Worm (Caenorhabditis elegans) whole organism, L2 larva: ENCODE measurements around the gene ins-37.

Source experiments
- C34F6.9 ChIP-seq: fragments of 150-350 bp; optimal IDR thresholded peaks from 2 replicates; lab custom pipeline; 2014; ENCODE audit warnings: missing biosample characterization, missing genetic modification characterization
- F13H6.1 ChIP-seq: sonication (generic microtip); optimal IDR thresholded peaks from 2 replicates; lab custom pipeline; 2016; ENCODE audit warnings: missing genetic modification characterization, missing compliant biosample characterization
- R02D3.7 ChIP-seq: fragments of 150-350 bp; optimal IDR thresholded peaks from 2 replicates; lab custom pipeline; 2014; ENCODE audit warnings: missing biosample characterization, missing genetic modification characterization
- ZK546.5 ChIP-seq: sonication (generic microtip); optimal IDR thresholded peaks from 2 replicates; lab custom pipeline; 2017; ENCODE audit warnings: missing biosample characterization, missing genetic modification characterization
- alr-1 ChIP-seq: fragments of 150-350 bp; optimal IDR thresholded peaks from 2 replicates; lab custom pipeline; 2014; ENCODE audit warnings: missing biosample characterization, missing genetic modification characterization
- aly-2 ChIP-seq: fragments of 150-350 bp; optimal IDR thresholded peaks from 2 replicates; lab custom pipeline; 2014; ENCODE audit warnings: missing biosample characterization, missing genetic modification characterization
- ama-1 ChIP-seq: fragments of 150-350 bp; optimal IDR thresholded peaks from 2 replicates; lab custom pipeline; 2018; ENCODE audit warnings: inconsistent platforms
- ceh-82 ChIP-seq: fragments of 150-350 bp; optimal IDR thresholded peaks from 2 replicates; lab custom pipeline; 2014; ENCODE audit warnings: missing biosample characterization, missing genetic modification characterization
- crh-2 ChIP-seq: sonication (generic microtip); optimal IDR thresholded peaks from 2 replicates; lab custom pipeline; 2017; ENCODE audit warnings: missing biosample characterization, missing genetic modification characterization
- dmd-4 ChIP-seq: sonication (generic microtip); optimal IDR thresholded peaks from 2 replicates; lab custom pipeline; 2017; ENCODE audit warnings: missing biosample characterization, missing genetic modification characterization
- gmeb-1 ChIP-seq: fragments of 150-350 bp; optimal IDR thresholded peaks from 2 replicates; lab custom pipeline; 2014; ENCODE audit warnings: missing biosample characterization, missing genetic modification characterization
- lin-11 ChIP-seq: fragments of 150-350 bp; sonication (generic microtip); optimal IDR thresholded peaks from 2 replicates; lab custom pipeline; 2014; ENCODE audit warnings: missing biosample characterization, missing genetic modification characterization, inconsistent platforms, mixed read lengths
- lin-13 ChIP-seq: fragments of 150-350 bp; optimal IDR thresholded peaks from 2 replicates; lab custom pipeline; 2014; ENCODE audit warnings: missing biosample characterization, missing genetic modification reagents, missing genetic modification characterization
- lin-39 ChIP-seq: fragments of 150-350 bp; optimal IDR thresholded peaks from 2 replicates; lab custom pipeline; 2014; ENCODE audit warnings: missing biosample characterization, missing genetic modification reagents, missing genetic modification characterization
- lsy-2 ChIP-seq, 2 experiments: fragments of 150-350 bp in 1 of 2; sonication (generic microtip) in 1 of 2; optimal IDR thresholded peaks; 2 replicates each; lab custom pipeline; 2014 to 2017; ENCODE audit warnings: missing biosample characterization in 2 of 2, missing genetic modification characterization in 2 of 2
- mdl-1 ChIP-seq, 2 experiments: fragments of 150-350 bp in 1 of 2; sonication (generic microtip) in 1 of 2; optimal IDR thresholded peaks; 2 replicates each; lab custom pipeline; 2017; ENCODE audit warnings: missing biosample characterization in 2 of 2, missing genetic modification characterization in 2 of 2
- nhr-10 ChIP-seq: sonication (generic microtip); optimal IDR thresholded peaks from 2 replicates; lab custom pipeline; 2017; ENCODE audit warnings: missing biosample characterization, missing genetic modification characterization
- nhr-12 ChIP-seq: fragments of 150-350 bp; optimal IDR thresholded peaks from 2 replicates; lab custom pipeline; 2014; ENCODE audit warnings: missing biosample characterization, missing genetic modification characterization
- nhr-21 ChIP-seq: fragments of 150-350 bp; optimal IDR thresholded peaks from 2 replicates; lab custom pipeline; 2014; ENCODE audit warnings: missing biosample characterization, missing genetic modification characterization
- nhr-23 ChIP-seq: fragments of 150-350 bp; optimal IDR thresholded peaks from 2 replicates; lab custom pipeline; 2014; ENCODE audit warnings: missing biosample characterization, missing genetic modification reagents, missing genetic modification characterization
- nhr-77 ChIP-seq: fragments of 150-350 bp; optimal IDR thresholded peaks from 2 replicates; lab custom pipeline; 2014; ENCODE audit warnings: missing biosample characterization, missing genetic modification characterization
- skn-1 ChIP-seq: sonication (generic microtip); optimal IDR thresholded peaks from 2 replicates; lab custom pipeline; 2017; ENCODE audit warnings: missing biosample characterization, missing genetic modification characterization
- sma-3 ChIP-seq: sonication (generic microtip); optimal IDR thresholded peaks from 2 replicates; lab custom pipeline; 2016; ENCODE audit warnings: missing genetic modification reagents, missing genetic modification characterization, missing compliant biosample characterization
- sma-9 ChIP-seq, 2 experiments: fragments of 150-350 bp in 1 of 2; sonication (generic microtip) in 1 of 2; optimal IDR thresholded peaks; 2 replicates each; lab custom pipeline; 2014 to 2016; ENCODE audit warnings: missing genetic modification characterization in 2 of 2, mild to moderate bottlenecking in 1 of 2, missing biosample characterization in 1 of 2, missing compliant biosample characterization in 1 of 2, missing genetic modification reagents in 1 of 2, moderate library complexity in 1 of 2
- snpc-4 ChIP-seq: fragments of 150-350 bp; optimal IDR thresholded peaks from 2 replicates; lab custom pipeline; 2014; ENCODE audit warnings: missing biosample characterization, missing genetic modification characterization
- unc-39 ChIP-seq: fragments of 150-350 bp; optimal IDR thresholded peaks from 2 replicates; lab custom pipeline; 2014; ENCODE audit warnings: missing biosample characterization, missing genetic modification characterization
- unc-62 ChIP-seq: fragments of 150-350 bp; optimal IDR thresholded peaks from 2 replicates; lab custom pipeline; 2014; ENCODE audit warnings: missing biosample characterization, missing genetic modification reagents, missing genetic modification characterization
- ztf-11 ChIP-seq: sonication (generic microtip); optimal IDR thresholded peaks from 2 replicates; lab custom pipeline; 2017; ENCODE audit warnings: missing biosample characterization, missing genetic modification characterization
- ztf-4 ChIP-seq: fragments of 150-350 bp; optimal IDR thresholded peaks from 2 replicates; lab custom pipeline; 2014; ENCODE audit warnings: missing biosample characterization, missing genetic modification characterization

The ins-37 gene

ce11 chrII:13795160-13795559 is 40.7 kb downstream of the ins-37 start:
- no peak for TF ChIP-seq mdl-1 (tag; optimal IDR thresholded peaks at IDR 0.05; lab: Kevin White, UChicago)
- no peak for TF ChIP-seq nhr-23 (tag; lab: Kevin White, UChicago)

- TF ChIP-seq R02D3.7: no peak
- no peak for TF ChIP-seq ztf-4 (tag; lab: Kevin White, UChicago)
- no peak for TF ChIP-seq dmd-4 (tag; lab: Kevin White, UChicago)
Observed at ce11 chrII:13791570-13792279, 44.2 kb downstream of the ins-37 start, which contains the start of gene ZK131.11. Gene ZK131.11, plus strand, starts transcription at chrII:13792229.

ce11 chrII:13789714-13790113 is 46.2 kb downstream of the ins-37 start:
- TF ChIP-seq ama-1 (lab: Kevin White, UChicago) (no peak), nhr-10 (tag; lab: Kevin White, UChicago) (no peak), lin-13 (no peak), sma-9 (GFP tag; optimal IDR thresholded peaks at IDR 0.05; lab: Kevin White, UChicago) (no peak), sma-9 (tag; optimal IDR thresholded peaks at IDR 0.05; lab: Kevin White, UChicago) (no peak), C34F6.9 (tag; lab: Kevin White, UChicago) (no peak), ceh-82 (tag; lab: Kevin White, UChicago) (no peak)

- TF ChIP-seq skn-1 (tag; lab: Kevin White, UChicago) (no peak), F13H6.1 (peak; percentile 42), snpc-4 (tag; lab: Kevin White, UChicago) (peak; percentile 32)
Observed at ce11 chrII:13788813-13789212, 47.1 kb downstream of the ins-37 start.

ce11 chrII:13786899-13787298 is 49.0 kb downstream of the ins-37 start:
- TF ChIP-seq dmd-4 (tag; lab: Kevin White, UChicago) (no peak), alr-1 (no peak), nhr-21 (no peak), unc-62 (GFP tag; lab: Kevin White, UChicago) (no peak), nhr-77 (tag; lab: Kevin White, UChicago) (no peak), lin-11 (tag; lab: Kevin White, UChicago) (no peak)
- TF ChIP-seq, all 48 proteins: peak for 0

ce11 chrII:13785582-13785981 is 50.3 kb downstream of the ins-37 start:
- TF ChIP-seq lsy-2 (tag; optimal IDR thresholded peaks at IDR 0.05; lab: Kevin White, UChicago): no peak
- no peak for TF ChIP-seq lin-39 (tag; lab: Kevin White, UChicago)
- no peak for TF ChIP-seq nhr-12 (tag; lab: Kevin White, UChicago)
- no peak for TF ChIP-seq unc-62 (GFP tag; lab: Kevin White, UChicago)
- no peak for TF ChIP-seq ama-1 (lab: Kevin White, UChicago)
- no peak for TF ChIP-seq skn-1 (tag; lab: Kevin White, UChicago)
- TF ChIP-seq F13H6.1: no peak
- TF ChIP-seq R02D3.7: no peak
- no peak for TF ChIP-seq dmd-4 (tag; lab: Kevin White, UChicago)
- no peak for TF ChIP-seq alr-1
- no peak for TF ChIP-seq ZK546.5 (tag; lab: Kevin White, UChicago)
- no peak for TF ChIP-seq crh-2 (tag; lab: Kevin White, UChicago)
- no peak for TF ChIP-seq sma-3 (GFP tag; lab: Kevin White, UChicago)
- TF ChIP-seq snpc-4 (tag; lab: Kevin White, UChicago): no peak
- TF ChIP-seq C34F6.9 (tag; lab: Kevin White, UChicago): no peak
- no peak for TF ChIP-seq aly-2 (tag; lab: Kevin White, UChicago)
- no peak for TF ChIP-seq gmeb-1 (tag; lab: Kevin White, UChicago)
- no peak for TF ChIP-seq ztf-11 (tag; lab: Kevin White, UChicago)
- no peak for TF ChIP-seq lin-11 (tag; lab: Kevin White, UChicago)
- TF ChIP-seq unc-39 (tag; lab: Kevin White, UChicago): no peak
